Worm (Caenorhabditis elegans) whole organism, L2 larva: ENCODE measurements around the gene suds-3.
A peak's percentile ranks its signal among the peaks of the same experiment; 100 is the strongest.

Experiments
- F13H6.1 ChIP-seq: sonication (generic microtip); optimal IDR thresholded peaks from 2 replicates; lab custom pipeline; 2016; ENCODE audit warnings: missing genetic modification characterization, missing compliant biosample characterization
- R02D3.7 ChIP-seq: fragments of 150-350 bp; optimal IDR thresholded peaks from 2 replicates; lab custom pipeline; 2014; ENCODE audit warnings: missing biosample characterization, missing genetic modification characterization
- Y55F3AM.14 ChIP-seq: fragments of 200-800 bp; sonication (Bioruptor generic); optimal IDR thresholded peaks from 2 replicates; lab custom pipeline; 2018; ENCODE audit warnings: mild to moderate bottlenecking, missing genetic modification characterization, missing compliant biosample characterization
- ZK546.5 ChIP-seq: sonication (generic microtip); optimal IDR thresholded peaks from 2 replicates; lab custom pipeline; 2017; ENCODE audit warnings: missing biosample characterization, missing genetic modification characterization
- alr-1 ChIP-seq: fragments of 150-350 bp; optimal IDR thresholded peaks from 2 replicates; lab custom pipeline; 2014; ENCODE audit warnings: missing biosample characterization, missing genetic modification characterization
- aly-2 ChIP-seq: fragments of 150-350 bp; optimal IDR thresholded peaks from 2 replicates; lab custom pipeline; 2014; ENCODE audit warnings: missing biosample characterization, missing genetic modification characterization
- blmp-1 ChIP-seq: sonication (generic microtip); optimal IDR thresholded peaks from 2 replicates; lab custom pipeline; 2017; ENCODE audit warnings: missing genetic modification characterization, mild to moderate bottlenecking, missing compliant biosample characterization, antibody characterized with exemption, moderate library complexity; ENCODE audit not compliant: insufficient read depth
- ceh-16 ChIP-seq: fragments of 150-350 bp; optimal IDR thresholded peaks from 2 replicates; lab custom pipeline; 2014; ENCODE audit warnings: missing biosample characterization, missing genetic modification characterization
- ceh-82 ChIP-seq: fragments of 150-350 bp; optimal IDR thresholded peaks from 2 replicates; lab custom pipeline; 2014; ENCODE audit warnings: missing biosample characterization, missing genetic modification characterization
- crh-2 ChIP-seq: sonication (generic microtip); optimal IDR thresholded peaks from 2 replicates; lab custom pipeline; 2017; ENCODE audit warnings: missing biosample characterization, missing genetic modification characterization
- dmd-4 ChIP-seq: sonication (generic microtip); optimal IDR thresholded peaks from 2 replicates; lab custom pipeline; 2017; ENCODE audit warnings: missing biosample characterization, missing genetic modification characterization
- egl-27 ChIP-seq: sonication (generic microtip); optimal IDR thresholded peaks from 3 replicates; lab custom pipeline; 2017; ENCODE audit warnings: missing biosample characterization, missing genetic modification reagents, missing genetic modification characterization
- elt-1 ChIP-seq: fragments of 150-350 bp; optimal IDR thresholded peaks from 2 replicates; lab custom pipeline; 2014; ENCODE audit warnings: missing biosample characterization, missing genetic modification characterization
- elt-3 ChIP-seq: sonication (generic microtip); optimal IDR thresholded peaks from 2 replicates; lab custom pipeline; 2017; ENCODE audit warnings: missing biosample characterization, missing genetic modification characterization
- fos-1 ChIP-seq: fragments of 150-350 bp; optimal IDR thresholded peaks from 2 replicates; lab custom pipeline; 2014; ENCODE audit warnings: missing biosample characterization, missing genetic modification characterization
- gmeb-1 ChIP-seq: fragments of 150-350 bp; optimal IDR thresholded peaks from 2 replicates; lab custom pipeline; 2014; ENCODE audit warnings: missing biosample characterization, missing genetic modification characterization
- lin-11 ChIP-seq: fragments of 150-350 bp; sonication (generic microtip); optimal IDR thresholded peaks from 2 replicates; lab custom pipeline; 2014; ENCODE audit warnings: missing biosample characterization, missing genetic modification characterization, inconsistent platforms, mixed read lengths
- lin-13 ChIP-seq: fragments of 150-350 bp; optimal IDR thresholded peaks from 2 replicates; lab custom pipeline; 2014; ENCODE audit warnings: missing biosample characterization, missing genetic modification reagents, missing genetic modification characterization
- lin-39 ChIP-seq: fragments of 150-350 bp; optimal IDR thresholded peaks from 2 replicates; lab custom pipeline; 2014; ENCODE audit warnings: missing biosample characterization, missing genetic modification reagents, missing genetic modification characterization
- lsy-2 ChIP-seq, 2 experiments: fragments of 150-350 bp in 1 of 2; sonication (generic microtip) in 1 of 2; optimal IDR thresholded peaks; 2 replicates each; lab custom pipeline; 2014 to 2017; ENCODE audit warnings: missing biosample characterization in 2 of 2, missing genetic modification characterization in 2 of 2
- mab-5 ChIP-seq: fragments of 150-350 bp; optimal IDR thresholded peaks from 2 replicates; lab custom pipeline; 2014; ENCODE audit warnings: missing biosample characterization, missing genetic modification characterization
- mbf-1 ChIP-seq: sonication (generic microtip); optimal IDR thresholded peaks from 2 replicates; lab custom pipeline; 2017; ENCODE audit warnings: missing biosample characterization, missing genetic modification characterization
- mdl-1 ChIP-seq, 2 experiments: fragments of 150-350 bp in 1 of 2; sonication (generic microtip) in 1 of 2; optimal IDR thresholded peaks; 2 replicates each; lab custom pipeline; 2017; ENCODE audit warnings: missing biosample characterization in 2 of 2, missing genetic modification characterization in 2 of 2
- nhr-10 ChIP-seq: sonication (generic microtip); optimal IDR thresholded peaks from 2 replicates; lab custom pipeline; 2017; ENCODE audit warnings: missing biosample characterization, missing genetic modification characterization
- nhr-11 ChIP-seq: fragments of 150-350 bp; optimal IDR thresholded peaks from 2 replicates; lab custom pipeline; 2014; ENCODE audit warnings: missing biosample characterization, missing genetic modification characterization
- nhr-12 ChIP-seq: fragments of 150-350 bp; optimal IDR thresholded peaks from 2 replicates; lab custom pipeline; 2014; ENCODE audit warnings: missing biosample characterization, missing genetic modification characterization
- nhr-129 ChIP-seq: fragments of 150-350 bp; optimal IDR thresholded peaks from 2 replicates; lab custom pipeline; 2014; ENCODE audit warnings: missing biosample characterization, missing genetic modification characterization
- nhr-21 ChIP-seq: fragments of 150-350 bp; optimal IDR thresholded peaks from 2 replicates; lab custom pipeline; 2014; ENCODE audit warnings: missing biosample characterization, missing genetic modification characterization
- nhr-23 ChIP-seq: fragments of 150-350 bp; optimal IDR thresholded peaks from 2 replicates; lab custom pipeline; 2014; ENCODE audit warnings: missing biosample characterization, missing genetic modification reagents, missing genetic modification characterization
- nhr-237 ChIP-seq: fragments of 150-350 bp; optimal IDR thresholded peaks from 2 replicates; lab custom pipeline; 2014; ENCODE audit warnings: missing biosample characterization, missing genetic modification characterization
- nhr-25 ChIP-seq: fragments of 150-350 bp; sonication (generic microtip); optimal IDR thresholded peaks from 3 replicates; lab custom pipeline; 2014; ENCODE audit warnings: missing biosample characterization, missing genetic modification characterization
- nhr-6 ChIP-seq: fragments of 150-350 bp; optimal IDR thresholded peaks from 2 replicates; lab custom pipeline; 2014; ENCODE audit warnings: missing biosample characterization, missing genetic modification characterization
- nhr-77 ChIP-seq: fragments of 150-350 bp; optimal IDR thresholded peaks from 2 replicates; lab custom pipeline; 2014; ENCODE audit warnings: missing biosample characterization, missing genetic modification characterization
- sem-4 ChIP-seq: fragments of 150-350 bp; optimal IDR thresholded peaks from 2 replicates; lab custom pipeline; 2014; ENCODE audit warnings: missing biosample characterization, missing genetic modification reagents, missing genetic modification characterization
- skn-1 ChIP-seq: sonication (generic microtip); optimal IDR thresholded peaks from 2 replicates; lab custom pipeline; 2017; ENCODE audit warnings: missing biosample characterization, missing genetic modification characterization
- sma-3 ChIP-seq: sonication (generic microtip); optimal IDR thresholded peaks from 2 replicates; lab custom pipeline; 2016; ENCODE audit warnings: missing genetic modification reagents, missing genetic modification characterization, missing compliant biosample characterization
- sma-9 ChIP-seq, 2 experiments: fragments of 150-350 bp in 1 of 2; sonication (generic microtip) in 1 of 2; optimal IDR thresholded peaks; 2 replicates each; lab custom pipeline; 2014 to 2016; ENCODE audit warnings: missing genetic modification characterization in 2 of 2, mild to moderate bottlenecking in 1 of 2, missing biosample characterization in 1 of 2, missing compliant biosample characterization in 1 of 2, missing genetic modification reagents in 1 of 2, moderate library complexity in 1 of 2
- unc-39 ChIP-seq: fragments of 150-350 bp; optimal IDR thresholded peaks from 2 replicates; lab custom pipeline; 2014; ENCODE audit warnings: missing biosample characterization, missing genetic modification characterization
- unc-55 ChIP-seq: fragments of 150-350 bp; sonication (generic microtip); optimal IDR thresholded peaks from 3 replicates; lab custom pipeline; 2014; ENCODE audit warnings: missing biosample characterization, missing genetic modification reagents, missing genetic modification characterization
- unc-62 ChIP-seq: fragments of 150-350 bp; optimal IDR thresholded peaks from 2 replicates; lab custom pipeline; 2014; ENCODE audit warnings: missing biosample characterization, missing genetic modification reagents, missing genetic modification characterization
- zag-1 ChIP-seq: fragments of 150-350 bp; optimal IDR thresholded peaks from 2 replicates; lab custom pipeline; 2014; ENCODE audit warnings: missing biosample characterization, missing genetic modification characterization
- ztf-1 ChIP-seq: fragments of 200-800 bp; sonication (Bioruptor generic); conservative IDR thresholded peaks from 2 replicates; pipeline ENCODE4 v1.3.6; 2022; ENCODE audit warnings: missing genetic modification characterization, missing compliant biosample characterization
- ztf-11 ChIP-seq: sonication (generic microtip); optimal IDR thresholded peaks from 2 replicates; lab custom pipeline; 2017; ENCODE audit warnings: missing biosample characterization, missing genetic modification characterization
- ztf-4 ChIP-seq: fragments of 150-350 bp; optimal IDR thresholded peaks from 2 replicates; lab custom pipeline; 2014; ENCODE audit warnings: missing biosample characterization, missing genetic modification characterization

suds-3 gene

DNA sequence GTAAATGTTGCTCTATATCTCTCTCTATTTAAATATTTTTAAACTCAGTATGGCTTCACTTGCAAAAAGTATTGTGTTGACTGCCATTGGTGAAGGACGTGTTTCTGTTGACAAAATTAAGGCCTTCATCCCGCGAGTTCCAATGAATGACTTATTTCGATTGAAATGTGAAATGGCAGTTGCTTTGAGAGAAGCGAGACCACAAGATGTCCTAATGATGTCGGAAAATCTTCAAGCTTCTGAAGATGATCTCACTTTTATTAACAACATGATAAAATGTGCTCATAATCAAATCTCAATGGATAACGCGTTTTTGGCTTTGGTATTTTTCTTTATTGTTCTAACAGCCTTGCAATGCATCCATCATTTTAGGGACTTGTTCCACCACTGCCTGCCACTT lies 9.5 kb upstream of the suds-3 start, which contains the start of gene ceh-75:
Gene ceh-75 (plus strand): TSS at position 50 of the 400 bp plus-strand sequence.
- no peak for TF ChIP-seq R02D3.7 (tag; lab: Kevin White, UChicago)
- TF ChIP-seq unc-55 (GFP tag; lab: Kevin White, UChicago): no peak
- no peak for TF ChIP-seq nhr-11 (tag; lab: Kevin White, UChicago)
- no peak for TF ChIP-seq unc-39 (tag; lab: Kevin White, UChicago)
- no peak for TF ChIP-seq nhr-10 (tag; lab: Kevin White, UChicago)
- no peak for TF ChIP-seq sem-4
- TF ChIP-seq lin-39: no peak

DNA sequence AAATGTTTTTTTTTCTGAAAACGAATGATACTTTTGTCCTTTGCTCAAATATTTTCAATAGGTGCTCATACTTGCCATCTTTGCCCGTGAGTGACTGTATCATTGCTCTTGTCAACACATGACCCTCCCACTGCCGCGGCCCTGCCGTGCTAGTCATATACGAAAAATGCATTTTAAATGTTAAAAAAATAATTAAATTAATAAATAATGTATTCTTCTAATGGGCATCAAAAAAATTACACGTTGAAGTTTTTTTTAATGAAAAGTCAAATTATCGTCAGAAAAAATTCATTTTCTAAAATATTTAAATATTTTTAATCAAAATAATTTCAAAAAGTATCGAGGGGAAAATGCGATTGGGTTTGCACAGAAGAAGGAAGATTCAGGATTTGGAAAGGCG lies 8.3 kb upstream of the suds-3 start, which contains the start of gene C50H2.7:
Gene C50H2.7 (plus strand): TSS at position 301 of the 400 bp plus-strand sequence.
- TF ChIP-seq crh-2 (tag; lab: Kevin White, UChicago): no peak
- no peak for TF ChIP-seq zag-1
- TF ChIP-seq, all 48 proteins: peak for 0

DNA sequence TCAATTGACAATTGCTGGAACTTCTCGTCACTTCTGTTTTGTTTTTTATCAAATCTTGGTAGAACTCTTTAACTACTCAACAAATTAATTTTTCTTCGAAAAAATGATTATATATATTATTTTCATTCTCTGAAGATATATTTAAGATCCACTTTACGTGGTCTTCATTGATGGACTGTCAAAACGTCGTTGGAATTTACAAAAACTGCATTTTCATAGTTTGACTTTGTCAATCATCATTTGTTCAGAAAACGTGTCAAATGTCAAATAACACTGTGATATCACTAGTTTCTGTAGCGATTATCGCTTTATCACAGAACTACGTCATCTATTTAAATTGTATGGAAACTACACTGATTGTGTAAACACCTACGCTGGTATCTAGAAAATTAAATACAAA lies 6.4 kb upstream of the suds-3 start:
- TF ChIP-seq elt-1 (no peak), sem-4 (no peak), sma-9 (GFP tag; optimal IDR thresholded peaks at IDR 0.05; lab: Kevin White, UChicago) (no peak), sma-9 (tag; optimal IDR thresholded peaks at IDR 0.05; lab: Kevin White, UChicago) (no peak), mbf-1 (tag; lab: Kevin White, UChicago) (no peak), nhr-129 (no peak), ztf-4 (tag; lab: Kevin White, UChicago) (no peak), nhr-12 (tag; lab: Kevin White, UChicago) (no peak), ztf-11 (tag; lab: Kevin White, UChicago) (no peak)

DNA sequence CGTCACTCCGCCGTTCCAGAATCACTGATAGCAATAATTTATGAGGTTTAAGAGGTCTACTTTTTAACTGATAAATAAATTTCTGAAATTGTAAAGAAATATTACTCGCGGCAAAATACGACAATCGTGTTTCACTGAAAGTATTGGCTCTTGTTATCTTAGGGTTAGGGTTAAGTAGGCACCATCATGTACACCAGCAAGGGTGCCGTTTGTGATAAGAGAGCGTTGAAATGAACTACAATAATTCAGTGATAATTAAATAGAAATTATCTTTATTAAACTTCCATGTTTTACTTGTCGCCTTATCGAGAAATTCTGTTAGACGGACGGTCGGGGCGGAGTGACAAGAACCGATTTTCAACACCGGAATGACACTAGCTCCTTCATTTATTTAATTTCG lies 5.2 kb upstream of the suds-3 start:
- TF ChIP-seq ztf-4 (tag; lab: Kevin White, UChicago) (no peak), nhr-11 (tag; lab: Kevin White, UChicago) (no peak), blmp-1 (tag; lab: Kevin White, UChicago) (no peak), nhr-77 (tag; lab: Kevin White, UChicago) (no peak), mab-5 (tag; lab: Kevin White, UChicago) (no peak), alr-1 (tag; lab: Kevin White, UChicago) (no peak), dmd-4 (tag; lab: Kevin White, UChicago) (no peak), gmeb-1 (tag; lab: Kevin White, UChicago) (peak; percentile 10), egl-27 (tag; lab: Kevin White, UChicago) (peak; percentile 34), ZK546.5 (tag; lab: Kevin White, UChicago) (no peak), unc-55 (GFP tag; lab: Kevin White, UChicago) (no peak), lin-13 (no peak), nhr-237 (tag; lab: Kevin White, UChicago) (no peak), R02D3.7 (tag; lab: Kevin White, UChicago) (no peak), sma-3 (no peak), fos-1 (tag; lab: Kevin White, UChicago) (peak; percentile 75), Y55F3AM.14 (no peak), unc-62 (GFP tag; lab: Kevin White, UChicago) (no peak), mdl-1 (tag; optimal IDR thresholded peaks at IDR 0.05; lab: Kevin White, UChicago) (no peak), lsy-2 (tag; optimal IDR thresholded peaks at IDR 0.05; lab: Kevin White, UChicago) (no peak), nhr-21 (tag; lab: Kevin White, UChicago) (no peak), zag-1 (no peak), ztf-1 (no peak), ceh-16 (tag; lab: Kevin White, UChicago) (no peak), sem-4 (no peak), nhr-23 (tag; lab: Kevin White, UChicago) (no peak), elt-1 (no peak), lin-11 (tag; lab: Kevin White, UChicago) (no peak), crh-2 (tag; lab: Kevin White, UChicago) (peak; percentile 49), nhr-129 (no peak), ceh-82 (tag; lab: Kevin White, UChicago) (no peak), sma-9 (GFP tag; optimal IDR thresholded peaks at IDR 0.05; lab: Kevin White, UChicago) (peak; percentile 61), sma-9 (tag; optimal IDR thresholded peaks at IDR 0.05; lab: Kevin White, UChicago) (no peak), nhr-25 (tag; lab: Kevin White, UChicago) (no peak), nhr-6 (tag; lab: Kevin White, UChicago) (no peak), lin-39 (no peak), aly-2 (no peak), skn-1 (no peak), elt-3 (tag; lab: Kevin White, UChicago) (no peak), ztf-11 (tag; lab: Kevin White, UChicago) (no peak), unc-39 (tag; lab: Kevin White, UChicago) (no peak), mbf-1 (tag; lab: Kevin White, UChicago) (no peak), F13H6.1 (tag; lab: Kevin White, UChicago) (no peak)
